Worm (Caenorhabditis elegans) whole organism, L4 larva: Measurements from ENCODE around the gene dmsr-11.

ENCODE experiments used
- aly-2 ChIP-seq: sonication (generic microtip); optimal IDR thresholded peaks from 2 replicates; lab custom pipeline; 2018; ENCODE audit warnings: missing biosample characterization, missing genetic modification characterization
- nhr-41 ChIP-seq: fragments of 200-800 bp; sonication (Bioruptor generic); IDR thresholded peaks from 2 replicates; pipeline ENCODE4 v1.3.6; 2022; ENCODE audit warnings: missing genetic modification reagents, missing genetic modification characterization, missing compliant biosample characterization
- nhr-77 ChIP-seq: fragments of 150-350 bp; optimal IDR thresholded peaks from 2 replicates; lab custom pipeline; 2014; ENCODE audit warnings: missing biosample characterization, missing genetic modification characterization
- zfp-3 ChIP-seq: fragments of 200-800 bp; sonication (Bioruptor generic); conservative IDR thresholded peaks from 2 replicates; pipeline ENCODE4 v1.3.6; 2022; ENCODE audit warnings: missing genetic modification reagents, missing genetic modification characterization, missing compliant biosample characterization

- TF ChIP-seq zfp-3 (GFP tag; lab: Robert Waterston, UW) = no peak
- TF ChIP-seq nhr-41 (GFP tag; lab: Robert Waterston, UW) = no peak
- no peak for TF ChIP-seq nhr-77 (tag; lab: Kevin White, UChicago)
- TF ChIP-seq aly-2 (tag; lab: Kevin White, UChicago) = no peak
Observed at ce11 chrV:6799564-6799963, 4.3 kb downstream of the dmsr-11 start, which contains the start of gene dmsr-9.
